Worm (Caenorhabditis elegans) whole organism, L1 larva: Measurements from ENCODE around the gene C04C11.25.

Experiments used
- C16A3.4 ChIP-seq: fragments of 150-350 bp; optimal IDR thresholded peaks from 2 replicates; lab custom pipeline; 2014; ENCODE audit warnings: missing biosample characterization, missing genetic modification characterization
- F16B12.6 ChIP-seq: fragments of 150-350 bp; optimal IDR thresholded peaks from 2 replicates; lab custom pipeline; 2014; ENCODE audit warnings: missing biosample characterization, missing genetic modification characterization
- Y116A8C.19 ChIP-seq: sonication (generic microtip); optimal IDR thresholded peaks from 2 replicates; lab custom pipeline; 2016; ENCODE audit warnings: missing compliant biosample characterization, missing genetic modification characterization, borderline replicate concordance
- alr-1 ChIP-seq: fragments of 200-800 bp; sonication (Bioruptor generic); optimal IDR thresholded peaks from 2 replicates; lab custom pipeline; 2018; ENCODE audit warnings: borderline replicate concordance, mild to moderate bottlenecking, missing genetic modification characterization, missing compliant biosample characterization
- aly-2 ChIP-seq: fragments of 150-350 bp; optimal IDR thresholded peaks from 2 replicates; lab custom pipeline; 2014; ENCODE audit warnings: missing biosample characterization, missing genetic modification characterization
- ama-1 ChIP-seq: fragments of 150-350 bp; optimal IDR thresholded peaks from 2 replicates; lab custom pipeline; 2014
- dpl-1 ChIP-seq, 3 experiments: fragments of 150-350 bp in 2 of 3; sonication (generic microtip) in 1 of 3; optimal IDR thresholded peaks; 2 replicates each; lab custom pipeline; 2014 to 2017; ENCODE audit warnings: missing biosample characterization in 3 of 3, missing genetic modification characterization in 3 of 3, missing genetic modification reagents in 3 of 3
- dsc-1 ChIP-seq: sonication (generic microtip); optimal IDR thresholded peaks from 2 replicates; lab custom pipeline; 2016; ENCODE audit warnings: mild to moderate bottlenecking, missing genetic modification characterization, missing compliant biosample characterization
- egl-13 ChIP-seq: sonication (generic microtip); optimal IDR thresholded peaks from 2 replicates; lab custom pipeline; 2016; ENCODE audit warnings: missing genotype, missing genetic modification reagents, missing genetic modification characterization, missing compliant biosample characterization
- egl-27 ChIP-seq, 2 experiments: fragments of 150-350 bp in 1 of 2; sonication (generic microtip); optimal IDR thresholded peaks; 3 replicates each; lab custom pipeline; 2017 to 2018; ENCODE audit warnings: missing biosample characterization in 2 of 2, missing genetic modification characterization in 2 of 2, missing genetic modification reagents in 2 of 2
- elt-2 ChIP-seq: sonication (generic microtip); optimal IDR thresholded peaks from 2 replicates; lab custom pipeline; 2016; ENCODE audit warnings: missing genetic modification characterization, mild to moderate bottlenecking, inconsistent platforms, missing compliant biosample characterization, missing genetic modification reagents
- ets-5 ChIP-seq: fragments of 200-800 bp; sonication (Bioruptor generic); IDR thresholded peaks from 2 replicates; pipeline ENCODE4 v1.3.6; 2022; ENCODE audit warnings: missing genetic modification characterization, missing compliant biosample characterization
- fkh-10 ChIP-seq: sonication (generic microtip); optimal IDR thresholded peaks from 2 replicates; lab custom pipeline; 2017; ENCODE audit warnings: missing biosample characterization, missing genetic modification reagents, missing genetic modification characterization
- fkh-4 ChIP-seq: sonication (generic microtip); optimal IDR thresholded peaks from 2 replicates; lab custom pipeline; 2016; ENCODE audit warnings: missing compliant biosample characterization, missing genetic modification characterization, borderline replicate concordance
- fkh-8 ChIP-seq: sonication (generic microtip); optimal IDR thresholded peaks from 2 replicates; lab custom pipeline; 2016; ENCODE audit warnings: mild to moderate bottlenecking, missing genetic modification characterization, missing compliant biosample characterization
- fos-1 ChIP-seq: fragments of 150-350 bp; optimal IDR thresholded peaks from 2 replicates; lab custom pipeline; 2014; ENCODE audit warnings: missing biosample characterization, missing genetic modification characterization
- hlh-17 ChIP-seq: fragments of 200-800 bp; sonication (Bioruptor generic); optimal IDR thresholded peaks from 2 replicates; lab custom pipeline; 2018; ENCODE audit warnings: missing genetic modification characterization, mild to moderate bottlenecking, missing compliant biosample characterization, moderate library complexity, borderline replicate concordance
- hlh-4 ChIP-seq: sonication (generic microtip); optimal IDR thresholded peaks from 2 replicates; lab custom pipeline; 2016; ENCODE audit warnings: mild to moderate bottlenecking, missing genetic modification characterization, missing compliant biosample characterization
- irx-1 ChIP-seq: sonication (generic microtip); optimal IDR thresholded peaks from 2 replicates; lab custom pipeline; 2016; ENCODE audit warnings: missing genetic modification characterization, missing compliant biosample characterization
- lin-13 ChIP-seq: fragments of 150-350 bp; optimal IDR thresholded peaks from 2 replicates; lab custom pipeline; 2014; ENCODE audit warnings: missing biosample characterization, missing genetic modification reagents, missing genetic modification characterization
- lin-35 ChIP-seq, 2 experiments: fragments of 150-350 bp; optimal IDR thresholded peaks; 2 replicates each; lab custom pipeline; 2014; ENCODE audit warnings: missing biosample characterization in 2 of 2, missing genetic modification characterization in 2 of 2, missing genetic modification reagents in 2 of 2
- lin-39 ChIP-seq: fragments of 150-350 bp; optimal IDR thresholded peaks from 2 replicates; lab custom pipeline; 2014; ENCODE audit warnings: missing biosample characterization, missing genetic modification reagents, missing genetic modification characterization
- lir-3 ChIP-seq: sonication (generic microtip); optimal IDR thresholded peaks from 2 replicates; lab custom pipeline; 2016; ENCODE audit warnings: mild to moderate bottlenecking, missing genetic modification characterization, moderate library complexity, missing compliant biosample characterization; ENCODE audit not compliant: poor library complexity
- mab-9 ChIP-seq: fragments of 200-800 bp; sonication (Bioruptor generic); IDR thresholded peaks from 2 replicates; pipeline ENCODE4 v1.3.6; 2022; ENCODE audit warnings: missing genetic modification reagents, missing genetic modification characterization, missing compliant biosample characterization
- mdl-1 ChIP-seq, 2 experiments: fragments of 150-350 bp; optimal IDR thresholded peaks; 2 replicates each; lab custom pipeline; 2014 to 2017; ENCODE audit warnings: missing biosample characterization in 2 of 2, missing genetic modification characterization in 2 of 2, inconsistent platforms in 1 of 2
- nhr-20 ChIP-seq: sonication (generic microtip); optimal IDR thresholded peaks from 2 replicates; lab custom pipeline; 2016; ENCODE audit warnings: mild to moderate bottlenecking, missing genetic modification characterization, missing compliant biosample characterization
- nhr-237 ChIP-seq: fragments of 150-350 bp; optimal IDR thresholded peaks from 2 replicates; lab custom pipeline; 2014; ENCODE audit warnings: missing biosample characterization, missing genetic modification characterization
- nhr-28 ChIP-seq: fragments of 150-350 bp; optimal IDR thresholded peaks from 2 replicates; lab custom pipeline; 2014; ENCODE audit warnings: missing biosample characterization, missing genetic modification characterization
- nhr-47 ChIP-seq: sonication (generic microtip); optimal IDR thresholded peaks from 2 replicates; lab custom pipeline; 2016; ENCODE audit warnings: mild to moderate bottlenecking, missing genetic modification characterization, moderate library complexity, missing compliant biosample characterization
- nhr-71 ChIP-seq: sonication (generic microtip); optimal IDR thresholded peaks from 2 replicates; lab custom pipeline; 2016; ENCODE audit warnings: mild to moderate bottlenecking, missing genetic modification characterization, moderate library complexity, missing compliant biosample characterization
- nhr-76 ChIP-seq: sonication (generic microtip); optimal IDR thresholded peaks from 2 replicates; lab custom pipeline; 2017; ENCODE audit warnings: missing biosample characterization, missing genetic modification characterization
- nhr-84 ChIP-seq: sonication (generic microtip); optimal IDR thresholded peaks from 2 replicates; lab custom pipeline; 2017; ENCODE audit warnings: missing biosample characterization, missing genetic modification characterization
- nhr-90 ChIP-seq: sonication (generic microtip); optimal IDR thresholded peaks from 2 replicates; lab custom pipeline; 2016; ENCODE audit warnings: mild to moderate bottlenecking, missing genetic modification characterization, missing compliant biosample characterization; ENCODE audit not compliant: poor library complexity
- skn-1 ChIP-seq: fragments of 150-350 bp; optimal IDR thresholded peaks from 2 replicates; lab custom pipeline; 2014; ENCODE audit warnings: missing biosample characterization, missing genetic modification characterization
- snpc-4 ChIP-seq: fragments of 150-350 bp; optimal IDR thresholded peaks from 2 replicates; lab custom pipeline; 2014; ENCODE audit warnings: missing biosample characterization, missing genetic modification characterization
- snu-23 ChIP-seq: sonication (generic microtip); optimal IDR thresholded peaks from 2 replicates; lab custom pipeline; 2016; ENCODE audit warnings: missing genetic modification characterization, missing compliant biosample characterization
- sptf-1 ChIP-seq: fragments of 150-350 bp; optimal IDR thresholded peaks from 2 replicates; lab custom pipeline; 2014; ENCODE audit warnings: missing biosample characterization, missing genetic modification characterization
- tbx-2 ChIP-seq: sonication (generic microtip); optimal IDR thresholded peaks from 2 replicates; lab custom pipeline; 2016; ENCODE audit warnings: missing genetic modification characterization, missing compliant biosample characterization
- unc-30 ChIP-seq: sonication (generic microtip); optimal IDR thresholded peaks from 2 replicates; lab custom pipeline; 2017; ENCODE audit warnings: missing biosample characterization, missing genetic modification characterization
- unc-62 ChIP-seq: fragments of 150-350 bp; optimal IDR thresholded peaks from 2 replicates; lab custom pipeline; 2014; ENCODE audit warnings: missing biosample characterization, missing genetic modification reagents, missing genetic modification characterization
- unc-98 ChIP-seq: fragments of 200-800 bp; sonication (Bioruptor generic); IDR thresholded peaks from 2 replicates; pipeline ENCODE4 v1.3.6; 2022; ENCODE audit warnings: missing genetic modification characterization, missing compliant biosample characterization
- xbp-1 ChIP-seq: sonication (generic microtip); optimal IDR thresholded peaks from 2 replicates; lab custom pipeline; 2016; ENCODE audit warnings: missing genetic modification characterization, missing compliant biosample characterization
- zag-1 ChIP-seq: fragments of 150-350 bp; optimal IDR thresholded peaks from 2 replicates; lab custom pipeline; 2014; ENCODE audit warnings: missing biosample characterization, missing genetic modification characterization
- ztf-11 ChIP-seq, 2 experiments: sonication (generic microtip); optimal IDR thresholded peaks; 2 replicates each; lab custom pipeline; 2016 to 2017; ENCODE audit warnings: missing genetic modification characterization in 2 of 2, missing biosample characterization in 1 of 2, missing compliant biosample characterization in 1 of 2

Gene C04C11.25

ce11 chrX:13977439-13978118 lies 37.7 kb downstream of the C04C11.25 start, which contains the start of gene F48F7.6 (continued):
- TF ChIP-seq unc-30 (tag; lab: Kevin White, UChicago) (no peak), nhr-76 (tag; lab: Kevin White, UChicago) (no peak), egl-27 (tag; optimal IDR thresholded peaks at IDR 0.05; lab: Kevin White, UChicago) (no peak), lir-3 (tag; lab: Kevin White, UChicago) (no peak), skn-1 (tag; lab: Kevin White, UChicago) (peak; percentile 38), nhr-28 (no peak), nhr-20 (peak; percentile 55), alr-1 (tag; lab: Kevin White, UChicago) (no peak), nhr-90 (tag; lab: Kevin White, UChicago) (no peak), dpl-1 (GFP tag; optimal IDR thresholded peaks at IDR 0.05; lab: Kevin White, UChicago) (peak in 1 of 3 experiments; percentile 7), sptf-1 (tag; lab: Kevin White, UChicago) (no peak), aly-2 (tag; lab: Kevin White, UChicago) (peak; percentile 6), hlh-4 (tag; lab: Kevin White, UChicago) (no peak), unc-62 (GFP tag; lab: Kevin White, UChicago) (no peak), nhr-71 (tag; lab: Kevin White, UChicago) (peak; percentile 54), snpc-4 (no peak), fkh-8 (no peak), tbx-2 (tag; lab: Kevin White, UChicago) (peak; percentile 46), dsc-1 (tag; lab: Kevin White, UChicago) (peak; percentile 55), mab-9 (GFP tag; lab: Robert Waterston, UW) (no peak), fos-1 (tag; lab: Kevin White, UChicago) (peak; percentile 27), nhr-84 (tag; lab: Kevin White, UChicago) (no peak), unc-98 (GFP tag; lab: Robert Waterston, UW) (no peak), xbp-1 (tag; lab: Kevin White, UChicago) (peak; percentile 11), ztf-11 (tag; optimal IDR thresholded peaks at IDR 0.05; lab: Kevin White, UChicago) (no peak), fkh-4 (tag; lab: Kevin White, UChicago) (no peak), egl-13 (tag; lab: Kevin White, UChicago) (no peak), lin-13 (GFP tag; lab: Kevin White, UChicago) (no peak), mdl-1 (tag; optimal IDR thresholded peaks at IDR 0.05; lab: Kevin White, UChicago) (peak in 1 of 2 experiments; percentile 46), elt-2 (tag; lab: Kevin White, UChicago) (no peak), lin-39 (no peak), ets-5 (GFP tag; lab: Robert Waterston, UW) (no peak), C16A3.4 (tag; lab: Kevin White, UChicago) (peak; percentile 40), snu-23 (GFP tag; lab: Kevin White, UChicago) (peak; percentile 59), Y116A8C.19 (tag; lab: Kevin White, UChicago) (no peak), irx-1 (no peak), zag-1 (tag; lab: Kevin White, UChicago) (no peak), nhr-47 (tag; lab: Kevin White, UChicago) (peak; percentile 59), hlh-17 (no peak), F16B12.6 (tag; lab: Kevin White, UChicago) (no peak), ama-1 (lab: Kevin White, UChicago) (no peak), fkh-10 (GFP tag; lab: Kevin White, UChicago) (no peak), nhr-237 (tag; lab: Kevin White, UChicago) (no peak), lin-35 (GFP tag; optimal IDR thresholded peaks at IDR 0.05; lab: Kevin White, UChicago) (peak; percentile 37 to 62)
